Fruit fly (Drosophila melanogaster) whole organism, embryonic: ENCODE measurements around the gene pav.
A peak's percentile ranks its signal among the peaks of the same experiment; 100 is the strongest.

ENCODE experiments used
- Ada2b ChIP-seq: fragments of 200-800 bp; sonication (Bioruptor generic); IDR thresholded peaks from 2 replicates; pipeline ENCODE4 v1.3.6; 2022; ENCODE audit warnings: missing biosample characterization, missing genetic modification characterization
- B-H1 ChIP-seq: fragments of 200-800 bp; sonication (Bioruptor generic); IDR thresholded peaks from 3 replicates; pipeline ENCODE4 v1.3.6; 2022; ENCODE audit warnings: missing biosample characterization, missing genetic modification characterization
- B-H2 ChIP-seq: fragments of 200-800 bp; sonication (Bioruptor generic); optimal IDR thresholded peaks from 2 replicates; lab custom pipeline; 2018; ENCODE audit warnings: missing biosample characterization, mild to moderate bottlenecking, missing genetic modification characterization
- CG11560 ChIP-seq: fragments of 200-800 bp; sonication (Bioruptor generic); IDR thresholded peaks from 3 replicates; pipeline ENCODE4 v1.3.6; 2022; ENCODE audit warnings: missing biosample characterization, missing genetic modification characterization
- CG13296 ChIP-seq: fragments of 200-800 bp; sonication (Bioruptor generic); optimal IDR thresholded peaks from 3 replicates; lab custom pipeline; 2018; ENCODE audit warnings: missing biosample characterization, mild to moderate bottlenecking, missing genetic modification characterization
- CG14710 ChIP-seq: fragments of 200-800 bp; sonication (Bioruptor generic); optimal IDR thresholded peaks from 3 replicates; lab custom pipeline; 2019; ENCODE audit warnings: missing biosample characterization, mild to moderate bottlenecking, missing genetic modification characterization, moderate library complexity
- CG15011 ChIP-seq: fragments of 200-800 bp; sonication (Bioruptor generic); optimal IDR thresholded peaks from 3 replicates; lab custom pipeline; 2018; ENCODE audit warnings: missing biosample characterization, mild to moderate bottlenecking, missing genetic modification characterization
- CG15479 ChIP-seq: fragments of 200-800 bp; sonication (Bioruptor generic); optimal IDR thresholded peaks from 3 replicates; lab custom pipeline; 2019; ENCODE audit warnings: missing biosample characterization, mild to moderate bottlenecking, missing genetic modification characterization, moderate library complexity
- CG16813 ChIP-seq: fragments of 200-800 bp; sonication (Bioruptor generic); IDR thresholded peaks from 3 replicates; pipeline ENCODE4 v1.3.6; 2022; ENCODE audit warnings: missing biosample characterization, missing genetic modification characterization; ENCODE audit not compliant: partially characterized antibody
- CG17612 ChIP-seq: fragments of 200-800 bp; sonication (Bioruptor generic); IDR thresholded peaks from 2 replicates; pipeline ENCODE4 v1.3.6; 2022; ENCODE audit warnings: missing biosample characterization, missing genetic modification characterization
- CG17912 ChIP-seq: fragments of 200-800 bp; sonication (Bioruptor generic); optimal IDR thresholded peaks from 2 replicates; lab custom pipeline; 2018; ENCODE audit warnings: missing biosample characterization, mild to moderate bottlenecking, missing genetic modification characterization
- CG30403 ChIP-seq: fragments of 200-800 bp; sonication (Bioruptor generic); optimal IDR thresholded peaks from 3 replicates; lab custom pipeline; 2016; ENCODE audit warnings: missing biosample characterization, missing genetic modification characterization
- CG32532 ChIP-seq: fragments of 200-800 bp; sonication (Bioruptor generic); IDR thresholded peaks from 2 replicates; pipeline ENCODE4 v1.3.6; 2022; ENCODE audit warnings: missing biosample characterization, missing genetic modification characterization
- CG5953 ChIP-seq: fragments of 200-800 bp; sonication (Bioruptor generic); IDR thresholded peaks from 2 replicates; pipeline ENCODE4 v1.3.6; 2022; ENCODE audit warnings: missing biosample characterization, missing genetic modification characterization
- CG6689 ChIP-seq: fragments of 200-800 bp; sonication (Bioruptor generic); IDR thresholded peaks from 2 replicates; pipeline ENCODE4 v1.3.6; 2022; ENCODE audit warnings: missing biosample characterization, missing genetic modification characterization
- CG7745 ChIP-seq: fragments of 200-800 bp; sonication (Bioruptor generic); optimal IDR thresholded peaks from 2 replicates; lab custom pipeline; 2018; ENCODE audit warnings: missing biosample characterization, mild to moderate bottlenecking, missing genetic modification characterization, moderate library complexity
- D ChIP-seq, 2 experiments: fragments of 200-800 bp in 1 of 2; fragments of >200 bp in 1 of 2; sonication (Bioruptor generic) in 1 of 2; optimal IDR thresholded peaks; 2 replicates in 1 of 2; 3 replicates in 1 of 2; lab custom pipeline; 2017; ENCODE audit warnings: mild to moderate bottlenecking in 1 of 2, missing biosample characterization in 1 of 2, missing genetic modification characterization in 1 of 2, missing genetic modification reagents in 1 of 2
- Doc2 ChIP-seq: fragments of 200-800 bp; sonication (Bioruptor generic); IDR thresholded peaks from 2 replicates; pipeline ENCODE4 v1.3.6; 2022; ENCODE audit warnings: missing biosample characterization, missing genetic modification characterization
- Drgx ChIP-seq: fragments of 200-800 bp; sonication (Bioruptor generic); IDR thresholded peaks from 2 replicates; pipeline ENCODE4 v1.3.6; 2022; ENCODE audit warnings: missing biosample characterization, missing genetic modification characterization
- Gug ChIP-seq: fragments of 200-800 bp; sonication (Bioruptor generic); IDR thresholded peaks from 4 replicates; pipeline ENCODE4 v1.3.6; 2022; ENCODE audit warnings: missing biosample characterization, missing genetic modification characterization
- Hey ChIP-seq: fragments of 200-800 bp; sonication (Bioruptor generic); optimal IDR thresholded peaks from 3 replicates; lab custom pipeline; 2018; ENCODE audit warnings: missing biosample characterization, mild to moderate bottlenecking, missing genetic modification characterization
- Hr3 ChIP-seq: fragments of 200-800 bp; sonication (Bioruptor generic); optimal IDR thresholded peaks from 3 replicates; lab custom pipeline; 2016; ENCODE audit warnings: missing biosample characterization, missing genetic modification characterization
- Hr39 ChIP-seq: fragments of >200 bp; optimal IDR thresholded peaks from 2 replicates; lab custom pipeline; 2017
- Hr51 ChIP-seq, 2 experiments: fragments of 200-800 bp; sonication (Bioruptor generic); optimal IDR thresholded peaks; 2 replicates in 1 of 2; 3 replicates in 1 of 2; lab custom pipeline; 2016 to 2018; ENCODE audit warnings: missing biosample characterization in 2 of 2, missing genetic modification characterization in 2 of 2, mild to moderate bottlenecking in 1 of 2, moderate library complexity in 1 of 2
- Hr78 ChIP-seq, 2 experiments: fragments of 200-800 bp in 1 of 2; fragments of >200 bp in 1 of 2; sonication (Bioruptor generic) in 1 of 2; optimal IDR thresholded peaks; 2 replicates each; lab custom pipeline; 2017 to 2019; ENCODE audit warnings: missing biosample characterization in 2 of 2, missing genetic modification characterization in 2 of 2, mild to moderate bottlenecking in 1 of 2, moderate library complexity in 1 of 2
- Lhr ChIP-seq: fragments of 200-800 bp; sonication (Bioruptor generic); optimal IDR thresholded peaks from 3 replicates; lab custom pipeline; 2017; ENCODE audit warnings: mild to moderate bottlenecking, missing biosample characterization, missing genetic modification reagents, missing genetic modification characterization
- Mes4 ChIP-seq: fragments of 200-800 bp; sonication (Bioruptor generic); optimal IDR thresholded peaks from 2 replicates; lab custom pipeline; 2016; ENCODE audit warnings: missing biosample characterization, missing genetic modification characterization
- PHDP ChIP-seq: fragments of 200-800 bp; sonication (Bioruptor generic); optimal IDR thresholded peaks from 3 replicates; lab custom pipeline; 2018; ENCODE audit warnings: missing biosample characterization, mild to moderate bottlenecking, missing genetic modification characterization, moderate library complexity
- Rx ChIP-seq: fragments of 200-800 bp; sonication (Bioruptor generic); IDR thresholded peaks from 2 replicates; pipeline ENCODE4 v1.3.6; 2022; ENCODE audit warnings: missing biosample characterization, missing genetic modification characterization
- Spps ChIP-seq: fragments of 200-800 bp; sonication (Bioruptor generic); optimal IDR thresholded peaks from 2 replicates; lab custom pipeline; 2018; ENCODE audit warnings: missing biosample characterization, mild to moderate bottlenecking, missing genetic modification characterization
- Tbp ChIP-seq: fragments of >200 bp; optimal IDR thresholded peaks from 2 replicates; lab custom pipeline; 2018; ENCODE audit warnings: missing biosample characterization, missing genetic modification characterization
- Trl ChIP-seq, 3 experiments: fragments of >200 bp in 2 of 3; fragments of 200-800 bp in 1 of 3; sonication (Bioruptor generic) in 1 of 3; optimal IDR thresholded peaks; 2 replicates in 1 of 3; 3 replicates in 2 of 3; lab custom pipeline; 2016 to 2017; ENCODE audit warnings: missing biosample characterization in 1 of 3, missing genetic modification characterization in 1 of 3
- YL-1 ChIP-seq: fragments of 200-800 bp; sonication (Bioruptor generic); optimal IDR thresholded peaks from 3 replicates; lab custom pipeline; 2017; ENCODE audit warnings: missing biosample characterization, mild to moderate bottlenecking, missing genetic modification characterization
- al ChIP-seq: fragments of 200-800 bp; sonication (Bioruptor generic); IDR thresholded peaks from 2 replicates; pipeline ENCODE4 v1.3.6; 2022; ENCODE audit warnings: missing biosample characterization, missing genetic modification characterization
- bbx ChIP-seq: fragments of 200-800 bp; sonication (Bioruptor generic); IDR thresholded peaks from 2 replicates; pipeline ENCODE4 v1.3.6; 2022; ENCODE audit warnings: missing biosample characterization, missing genetic modification characterization; ENCODE audit not compliant: partially characterized antibody
- crol ChIP-seq: fragments of 200-800 bp; sonication (Bioruptor generic); IDR thresholded peaks from 2 replicates; pipeline ENCODE4 v1.3.6; 2022; ENCODE audit warnings: missing biosample characterization, missing genetic modification characterization
- da ChIP-seq: fragments of 200-800 bp; sonication (Bioruptor generic); optimal IDR thresholded peaks from 2 replicates; lab custom pipeline; 2016; ENCODE audit warnings: missing biosample characterization, missing genetic modification characterization
- dm ChIP-seq: fragments of 200-800 bp; sonication (Bioruptor generic); optimal IDR thresholded peaks from 3 replicates; lab custom pipeline; 2016; ENCODE audit warnings: missing biosample characterization, missing genetic modification characterization
- fd102C ChIP-seq: fragments of 200-800 bp; sonication (Bioruptor generic); optimal IDR thresholded peaks from 2 replicates; lab custom pipeline; 2018; ENCODE audit warnings: missing biosample characterization, mild to moderate bottlenecking, missing genetic modification characterization, moderate library complexity
- lov ChIP-seq, 2 experiments: fragments of 200-800 bp in 1 of 2; fragments of >200 bp in 1 of 2; sonication (Bioruptor generic) in 1 of 2; IDR thresholded peaks in 1 of 2; optimal IDR thresholded peaks in 1 of 2; 2 replicates in 1 of 2; 3 replicates in 1 of 2; pipeline versions ENCODE4 v1.3.6 to Lab custom; 2017 to 2022; ENCODE audit warnings: missing biosample characterization in 1 of 2, missing genetic modification characterization in 1 of 2
- nerfin-2 ChIP-seq: fragments of 200-800 bp; sonication (Bioruptor generic); IDR thresholded peaks from 2 replicates; pipeline ENCODE4 v1.3.6; 2022; ENCODE audit warnings: missing biosample characterization, missing genetic modification characterization; ENCODE audit not compliant: partially characterized antibody
- oc ChIP-seq: fragments of 200-800 bp; sonication (Bioruptor generic); optimal IDR thresholded peaks from 2 replicates; lab custom pipeline; 2018; ENCODE audit warnings: missing biosample characterization, mild to moderate bottlenecking, missing genetic modification characterization, moderate library complexity
- odd ChIP-seq: fragments of 200-800 bp; sonication (Bioruptor generic); optimal IDR thresholded peaks from 2 replicates; lab custom pipeline; 2017; ENCODE audit warnings: missing biosample characterization, mild to moderate bottlenecking, missing genetic modification characterization
- sc ChIP-seq, 3 experiments: fragments of >200 bp in 2 of 3; fragments of 200-800 bp in 1 of 3; sonication (Bioruptor generic) in 1 of 3; optimal IDR thresholded peaks; 2 replicates in 2 of 3; 3 replicates in 1 of 3; lab custom pipeline; 2017; ENCODE audit warnings: mild to moderate bottlenecking in 1 of 3, missing biosample characterization in 1 of 3, missing genetic modification characterization in 1 of 3, missing genetic modification reagents in 1 of 3
- tna ChIP-seq: fragments of 200-800 bp; sonication (Bioruptor generic); IDR thresholded peaks from 2 replicates; pipeline ENCODE4 v1.3.6; 2022; ENCODE audit warnings: missing biosample characterization, missing genetic modification characterization; ENCODE audit not compliant: partially characterized antibody
- twi ChIP-seq: fragments of 200-800 bp; optimal IDR thresholded peaks from 2 replicates; lab custom pipeline; 2019; ENCODE audit warnings: missing biosample characterization, mild to moderate bottlenecking, missing genetic modification characterization, moderate library complexity

The pav gene

DNA sequence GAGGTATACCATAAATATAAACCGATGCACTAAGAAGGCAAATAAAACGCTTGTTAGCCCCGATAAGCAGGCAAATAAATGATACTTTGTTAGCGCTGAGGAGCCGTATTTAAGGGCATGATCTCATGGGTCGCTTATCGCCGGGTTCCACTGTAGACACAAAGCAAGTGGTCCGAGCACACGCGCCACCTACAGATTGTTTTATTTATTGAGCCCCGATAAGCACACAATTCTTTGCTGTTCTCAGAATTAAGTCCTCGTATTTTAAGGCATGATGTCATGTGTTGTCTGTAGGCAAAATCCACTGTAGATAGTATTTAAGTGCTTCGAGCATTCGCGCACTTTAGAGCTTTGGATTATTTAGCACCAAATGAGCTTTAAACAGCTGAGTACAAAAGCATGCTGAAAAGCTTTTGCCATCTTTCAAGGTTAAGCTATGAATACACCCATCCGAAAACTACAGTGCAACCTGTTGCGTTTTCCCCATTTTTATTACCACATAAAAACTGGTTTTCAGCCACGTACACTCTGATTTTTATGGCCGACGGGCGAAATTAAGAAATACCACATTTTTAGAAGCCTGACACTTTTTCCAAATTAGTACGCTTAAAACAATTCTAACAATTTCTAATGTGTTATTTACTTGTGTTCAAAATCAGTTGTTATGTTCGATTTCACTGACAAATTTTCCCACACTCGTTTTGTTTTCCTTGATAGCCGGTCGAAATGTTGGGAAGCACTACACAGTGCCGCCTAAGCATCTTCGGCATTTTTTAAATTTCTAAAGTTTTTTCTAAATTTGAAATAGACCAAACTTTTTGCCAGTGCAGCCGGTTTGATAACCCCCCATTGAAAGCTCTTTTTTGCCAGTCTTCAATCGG lies 2.9 kb upstream of the pav start, which contains the start of gene Sqor (continued):
- TF ChIP-seq CG17912 (GFP tag; lab: Kevin White, UChicago): peak; percentile 66
- TF ChIP-seq CG14710 (tag; lab: Kevin White, UChicago): peak; percentile 21
- TF ChIP-seq CG7745: no peak
- TF ChIP-seq CG13296 (GFP tag; lab: Kevin White, UChicago): peak; percentile 93
- no peak for TF ChIP-seq bbx (GFP tag; lab: Robert Waterston, UW)
- peak; percentile 75 for TF ChIP-seq CG6689 (GFP tag; lab: Robert Waterston, UW)
- TF ChIP-seq da (GFP tag; lab: Kevin White, UChicago): peak; percentile 66
- 0 out of 3 replicates have a peak, but pooled peaks have one; percentile 53 for TF ChIP-seq CG11560 (tag; lab: Robert Waterston, UW)
- TF ChIP-seq Doc2 (GFP tag; lab: Robert Waterston, UW): peak; percentile 62
- TF ChIP-seq crol (GFP tag; lab: Robert Waterston, UW): no peak
- TF ChIP-seq Hey (tag; lab: Kevin White, UChicago): peak; percentile 77
- TF ChIP-seq Hr78 (GFP tag; optimal IDR thresholded peaks at IDR 0.05; lab: Kevin White, UChicago): peak in 1 of 2 experiments; percentile 50
- peak; percentile 83 for TF ChIP-seq al
- TF ChIP-seq oc (tag; lab: Kevin White, UChicago): peak; percentile 83
- TF ChIP-seq PHDP (tag; lab: Kevin White, UChicago): peak; percentile 89
- TF ChIP-seq Trl (optimal IDR thresholded peaks at IDR 0.05; lab: Kevin White, UChicago): no peak
- peak; percentile 92 for TF ChIP-seq Trl (GFP tag; optimal IDR thresholded peaks at IDR 0.05; lab: Kevin White, UChicago)
- peak; percentile 85 for TF ChIP-seq CG15011 (GFP tag; lab: Kevin White, UChicago)
- TF ChIP-seq lov (optimal IDR thresholded peaks at IDR 0.05; lab: Kevin White, UChicago): no peak
- TF ChIP-seq lov (GFP tag; IDR thresholded peaks at IDR 0.05; lab: Robert Waterston, UW): peak; percentile 59; the same call in 1 of the 3 replicates
- TF ChIP-seq Mes4 (GFP tag; lab: Kevin White, UChicago): peak; percentile 71
- no peak for TF ChIP-seq Tbp (GFP tag; lab: Kevin White, UChicago)
- no peak for TF ChIP-seq D (optimal IDR thresholded peaks at IDR 0.05; lab: Kevin White, UChicago)
- peak; percentile 37 for TF ChIP-seq D (GFP tag; optimal IDR thresholded peaks at IDR 0.05; lab: Kevin White, UChicago)
- TF ChIP-seq CG16813 (GFP tag; lab: Robert Waterston, UW): no peak
- TF ChIP-seq CG30403 (GFP tag; lab: Kevin White, UChicago): peak; percentile 91
- peak; percentile 73; the same call in 3 of the 4 replicates for TF ChIP-seq Gug
- peak; percentile 44 for TF ChIP-seq B-H1
- no peak for TF ChIP-seq Hr39 (lab: Kevin White, UChicago)
- TF ChIP-seq dm (GFP tag; lab: Kevin White, UChicago): peak; percentile 74
- peak; percentile 71 for TF ChIP-seq YL-1
- TF ChIP-seq Hr3 (GFP tag; lab: Kevin White, UChicago): peak; percentile 65
- TF ChIP-seq nerfin-2 (GFP tag; lab: Robert Waterston, UW): peak; percentile 12; the same call in 1 of the 2 replicates
- TF ChIP-seq Rx (GFP tag; lab: Robert Waterston, UW): peak; percentile 68
- no peak for TF ChIP-seq Spps (tag; lab: Kevin White, UChicago)
- TF ChIP-seq Ada2b: peak; percentile 81
- TF ChIP-seq CG17612 (GFP tag; lab: Robert Waterston, UW): peak; percentile 24; the same call in 1 of the 2 replicates
- TF ChIP-seq tna (GFP tag; lab: Robert Waterston, UW): no peak
- peak; percentile 28 for TF ChIP-seq Lhr (GFP tag; lab: Kevin White, UChicago)
- peak; percentile 85 for TF ChIP-seq CG32532 (GFP tag; lab: Robert Waterston, UW)
- TF ChIP-seq twi (tag; lab: Kevin White, UChicago): peak; percentile 33
- TF ChIP-seq sc (optimal IDR thresholded peaks at IDR 0.05; lab: Kevin White, UChicago): no peak
- TF ChIP-seq sc (GFP tag; optimal IDR thresholded peaks at IDR 0.05; lab: Kevin White, UChicago): no peak
- TF ChIP-seq CG5953: peak; percentile 51; the same call in 1 of the 2 replicates
- TF ChIP-seq CG15479 (GFP tag; lab: Kevin White, UChicago): no peak
- peak; percentile 89 to 95 for TF ChIP-seq Hr51 (GFP tag; optimal IDR thresholded peaks at IDR 0.05; lab: Kevin White, UChicago)
- peak; percentile 92 for TF ChIP-seq Drgx (GFP tag; lab: Robert Waterston, UW)
- no peak for TF ChIP-seq fd102C (GFP tag; lab: Kevin White, UChicago)
- no peak for TF ChIP-seq odd (GFP tag; lab: Kevin White, UChicago)
- peak; percentile 78 for TF ChIP-seq B-H2 (GFP tag; lab: Kevin White, UChicago)
